Worm (Caenorhabditis elegans) whole organism, midembryonic: ENCODE measurements around the gene gyg-1.

ENCODE experiments used
- T22C8.4 ChIP-seq: fragments of 200-800 bp; sonication (Bioruptor generic); IDR thresholded peaks from 2 replicates; pipeline ENCODE4 v1.3.6; 2022; ENCODE audit warnings: missing genetic modification characterization, missing compliant biosample characterization
- cog-1 ChIP-seq: sonication (generic microtip); optimal IDR thresholded peaks from 2 replicates; lab custom pipeline; 2016; ENCODE audit warnings: missing genetic modification characterization, missing compliant biosample characterization
- klf-2 ChIP-seq: fragments of 200-800 bp; sonication (Bioruptor generic); conservative IDR thresholded peaks from 2 replicates; pipeline ENCODE4 v1.3.6; 2022; ENCODE audit warnings: missing genetic modification reagents, missing genetic modification characterization, missing compliant biosample characterization
- ref-1 ChIP-seq: fragments of 200-800 bp; sonication (Bioruptor generic); conservative IDR thresholded peaks from 2 replicates; pipeline ENCODE4 v1.3.6; 2022; ENCODE audit warnings: missing genetic modification reagents, missing genetic modification characterization, missing compliant biosample characterization
- ztf-23 ChIP-seq: fragments of 200-800 bp; sonication (Bioruptor generic); IDR thresholded peaks from 2 replicates; pipeline ENCODE4 v1.3.6; 2022; ENCODE audit warnings: missing genetic modification reagents, missing genetic modification characterization, missing compliant biosample characterization

ce11 chrX:3548716-3549115 lies 11.3 kb downstream of the gyg-1 start:
- TF ChIP-seq klf-2 (GFP tag; lab: Robert Waterston, UW) (no peak), ztf-23 (no peak), ref-1 (GFP tag; lab: Robert Waterston, UW) (no peak), T22C8.4 (no peak), cog-1 (tag; lab: Kevin White, UChicago) (no peak)
